Fruit fly (Drosophila melanogaster) S2 (cell line): ENCODE results near the gene robo2.

ENCODE experiments used
- CG8478 ChIP-seq: fragments of >200 bp; optimal IDR thresholded peaks from 2 replicates; lab custom pipeline; 2018
- CTCF ChIP-seq, 2 experiments: fragments of >200 bp; optimal IDR thresholded peaks; 2 replicates each; lab custom pipeline; 2018

Gene robo2

DNA sequence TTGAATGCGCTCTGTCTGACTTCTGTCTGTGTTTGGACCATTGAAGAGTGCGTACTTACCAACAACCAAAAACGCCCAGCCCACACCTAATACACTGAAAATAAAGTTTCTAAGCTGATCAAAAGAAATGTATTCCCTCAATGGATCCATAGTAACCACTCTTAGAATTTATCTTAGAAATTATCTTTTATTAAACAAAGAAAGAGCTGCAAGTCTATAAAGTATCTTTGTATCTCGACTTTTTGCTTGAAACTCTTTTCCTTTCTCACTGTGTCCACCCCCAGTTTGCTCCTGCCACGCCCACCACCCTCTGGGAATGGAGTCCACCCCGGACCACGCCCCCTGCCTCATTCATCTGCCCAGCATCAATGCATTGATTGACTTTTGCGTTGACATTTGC is 42.6 kb downstream of the robo2 start:
- no peak for TF ChIP-seq CTCF (optimal IDR thresholded peaks at IDR 0.05; lab: Kevin White, UChicago)
- TF ChIP-seq CG8478 (lab: Kevin White, UChicago), result no peak

DNA sequence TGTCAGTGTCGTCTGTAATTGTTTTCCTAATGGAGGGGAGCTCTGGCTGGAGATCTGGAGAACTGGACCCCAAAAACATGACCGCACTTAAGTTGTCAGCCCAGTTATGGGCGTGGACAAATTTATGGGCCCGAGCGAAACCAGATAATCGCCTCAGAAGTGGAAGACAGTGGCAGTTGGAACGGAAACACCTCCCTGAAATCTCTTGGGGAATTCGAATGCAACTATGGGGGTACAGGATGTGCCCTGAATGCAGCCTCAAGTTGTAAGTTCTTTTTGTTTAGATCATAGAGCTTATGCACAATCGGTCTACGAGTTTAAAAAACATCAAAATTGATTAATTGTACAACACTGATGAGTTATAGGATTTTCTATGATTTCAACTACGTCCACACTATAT is 52.6 kb downstream of the robo2 start, which contains the start of gene CG14346:
TSS of gene CG14346 (plus strand) at position 301 of the 400 bp plus-strand sequence.
- no peak for TF ChIP-seq CG8478 (lab: Kevin White, UChicago)
- TF ChIP-seq CTCF (optimal IDR thresholded peaks at IDR 0.05; lab: Kevin White, UChicago), result no peak

DNA sequence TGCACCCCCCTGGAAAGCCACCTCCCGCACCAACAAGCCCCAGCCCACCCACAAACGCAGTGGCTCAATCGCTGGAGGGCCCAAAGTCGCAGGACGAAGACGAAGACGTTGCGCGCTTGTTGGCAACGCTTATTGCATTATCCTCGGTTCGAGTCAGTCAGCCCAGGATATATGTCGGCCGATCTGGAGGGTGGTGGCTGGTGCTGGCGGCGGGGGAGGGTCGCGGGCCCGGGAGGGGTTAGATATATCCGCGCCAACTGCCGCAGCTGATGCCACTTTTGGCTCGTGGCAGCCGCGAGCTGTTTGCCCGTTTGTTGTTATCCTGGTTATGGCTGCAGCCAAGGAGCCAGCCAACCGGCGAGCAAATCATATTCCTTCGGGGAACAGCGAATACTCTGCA is 55.2 kb downstream of the robo2 start:
- no peak for TF ChIP-seq CG8478 (lab: Kevin White, UChicago)
- TF ChIP-seq CTCF (optimal IDR thresholded peaks at IDR 0.05; lab: Kevin White, UChicago), result no peak

DNA sequence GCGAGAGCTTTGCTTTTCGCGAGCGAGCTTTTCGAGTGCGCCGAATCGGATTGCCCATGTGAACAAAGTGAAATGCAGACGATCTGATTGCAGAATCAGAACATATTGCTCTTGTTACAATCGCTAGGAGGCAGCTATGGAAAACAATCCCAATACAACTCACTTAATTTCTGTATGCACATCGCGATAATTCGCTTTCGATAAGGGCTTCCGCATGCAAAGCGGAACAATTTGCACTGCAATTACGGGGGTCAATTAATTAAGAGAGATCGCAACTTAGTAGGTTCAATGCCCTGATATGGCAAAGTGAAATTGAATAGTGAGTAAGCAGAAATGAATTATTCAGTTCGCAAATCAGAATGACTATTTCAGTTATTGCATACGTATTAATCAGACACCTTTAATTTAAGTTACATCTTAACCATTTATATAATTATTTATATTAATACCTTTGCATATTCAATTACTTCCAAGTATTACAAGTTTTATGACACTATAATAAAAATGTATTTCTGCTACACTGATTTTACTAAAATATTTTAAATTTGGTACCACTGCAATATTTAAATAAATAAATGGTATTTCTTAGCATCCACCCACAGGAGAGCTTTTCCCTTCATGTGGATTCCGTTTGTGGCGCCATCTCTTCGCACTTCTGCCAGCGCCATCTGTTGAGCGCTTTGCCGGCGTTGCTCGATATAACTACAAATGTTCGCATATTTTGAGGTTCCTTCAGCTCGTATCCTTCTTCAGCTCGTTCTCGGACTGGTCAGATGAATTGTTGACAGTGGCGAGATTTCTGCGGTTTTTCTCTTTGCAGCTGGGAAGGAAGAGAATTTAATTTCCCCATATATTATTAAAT is 58.3 kb downstream of the robo2 start, which contains the start of gene NLaz:
TSS of gene NLaz (minus strand) at position 51 of the 862 bp plus-strand sequence.
- TF ChIP-seq CTCF (optimal IDR thresholded peaks at IDR 0.05; lab: Kevin White, UChicago) (peak; percentile 65 to 82), CG8478 (lab: Kevin White, UChicago) (no peak)

DNA sequence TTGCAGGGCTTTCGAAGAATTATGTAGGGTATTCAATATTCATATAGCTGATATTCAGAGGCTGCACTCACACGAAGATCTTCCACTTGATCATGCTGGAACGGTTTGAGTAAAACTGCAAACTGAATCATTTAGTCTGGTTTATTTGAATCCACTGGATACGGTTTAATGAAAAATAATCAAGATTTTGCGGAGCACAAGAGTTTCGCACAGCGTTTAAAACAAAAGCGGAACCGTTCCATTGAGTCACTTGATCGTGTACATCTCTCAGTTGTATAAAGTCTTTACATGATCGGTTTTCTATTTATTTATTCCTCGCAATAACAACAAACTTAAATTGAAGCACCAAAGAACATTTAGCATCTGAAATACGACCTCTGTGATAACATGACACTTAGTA is 60.6 kb downstream of the robo2 start, which contains the start of gene CG31659:
TSS of gene CG31659 (minus strand) at position 101 of the 400 bp plus-strand sequence.
- no peak for TF ChIP-seq CG8478 (lab: Kevin White, UChicago)
- TF ChIP-seq CTCF (optimal IDR thresholded peaks at IDR 0.05; lab: Kevin White, UChicago), result no peak

DNA sequence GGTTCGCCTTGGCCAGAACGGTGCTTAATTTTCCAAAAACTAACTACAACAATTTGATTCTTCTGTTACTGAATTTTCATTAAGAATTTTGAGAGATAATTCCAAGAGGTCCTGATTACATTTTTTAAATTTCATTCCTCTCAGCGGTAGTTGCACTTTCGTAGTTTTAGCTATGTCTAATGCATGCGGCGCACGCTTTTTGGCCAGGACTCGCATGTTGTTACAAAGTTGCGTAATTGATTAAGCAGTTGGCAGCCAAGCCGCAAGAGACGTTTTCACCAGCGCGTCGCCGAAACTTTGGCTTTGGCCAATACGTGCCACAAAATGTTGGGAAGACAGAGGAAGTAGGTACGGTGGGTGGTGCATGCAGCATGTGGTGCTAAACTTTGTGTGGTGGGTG is 64.4 kb downstream of the robo2 start, which contains the start of gene CG5565:
TSS of gene CG5565 (minus strand) at position 101 of the 400 bp plus-strand sequence.
- TF ChIP-seq CTCF (optimal IDR thresholded peaks at IDR 0.05; lab: Kevin White, UChicago), result no peak
- TF ChIP-seq CG8478 (lab: Kevin White, UChicago), result no peak

DNA sequence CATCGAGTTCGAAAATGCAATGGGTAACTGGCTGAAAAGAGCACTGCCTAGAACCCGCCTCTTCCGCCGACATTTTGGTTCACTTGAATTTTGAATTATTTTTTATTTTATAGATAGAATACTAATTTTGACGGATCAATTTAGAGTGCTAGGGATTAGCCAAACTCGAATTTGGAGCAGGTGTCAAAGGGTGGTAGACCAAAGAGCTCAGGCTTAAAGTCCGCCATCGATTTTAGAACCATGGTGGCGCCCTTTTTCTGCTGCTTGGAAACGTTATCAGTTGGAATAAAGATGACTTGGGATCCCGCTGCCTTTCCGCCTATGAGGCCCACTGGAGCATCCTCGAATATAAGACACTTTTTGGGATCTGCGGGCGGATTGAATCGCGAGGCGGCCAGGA is 65.4 kb downstream of the robo2 start, which contains the start of gene CG31924:
TSS of gene CG31924 (minus strand) at position 101 of the 400 bp plus-strand sequence.
- no peak for TF ChIP-seq CTCF (optimal IDR thresholded peaks at IDR 0.05; lab: Kevin White, UChicago)
- TF ChIP-seq CG8478 (lab: Kevin White, UChicago), result no peak

DNA sequence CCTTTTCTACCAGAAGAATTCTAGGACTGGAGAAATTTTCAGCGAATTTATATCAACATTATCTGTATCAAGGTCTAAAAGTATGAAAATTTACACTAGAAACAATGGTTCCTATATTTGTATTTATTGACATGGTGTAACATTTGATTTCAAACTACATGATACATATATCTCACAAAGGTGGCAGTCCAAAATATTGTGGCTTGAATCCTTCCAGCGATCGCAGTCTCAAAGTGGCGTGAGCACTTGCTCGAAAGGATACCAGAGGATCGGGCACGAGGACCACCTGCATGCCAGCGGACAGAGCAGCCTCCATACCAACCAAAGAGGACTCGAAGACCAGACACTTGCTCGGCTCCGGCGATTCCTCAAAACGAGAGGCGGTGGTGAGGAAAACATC is 66.2 kb downstream of the robo2 start, which contains the start of gene CG5561:
TSS of gene CG5561 (minus strand) at position 101 of the 400 bp plus-strand sequence.
- TF ChIP-seq CTCF (optimal IDR thresholded peaks at IDR 0.05; lab: Kevin White, UChicago), result no peak
- TF ChIP-seq CG8478 (lab: Kevin White, UChicago), result no peak

DNA sequence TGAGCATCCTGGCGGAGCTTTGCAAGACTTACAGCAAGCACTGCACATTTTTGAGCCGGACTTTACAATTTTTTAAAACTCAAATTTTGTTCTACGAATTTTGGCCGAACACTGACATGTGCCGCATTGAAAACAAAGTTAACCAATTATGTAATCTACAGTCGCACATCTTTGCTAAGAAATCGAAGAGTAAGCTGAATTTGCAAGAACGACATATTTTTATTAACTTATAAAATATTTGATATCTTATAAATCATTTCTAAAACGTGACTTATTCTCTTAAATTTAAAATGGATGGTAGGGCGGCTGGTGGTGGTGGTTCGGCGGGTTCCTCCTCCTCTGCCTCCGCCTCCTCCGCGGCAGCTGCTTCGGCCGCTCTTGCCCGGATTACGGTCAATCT is 67.5 kb downstream of the robo2 start, which contains the start of gene CG5556:
TSS of gene CG5556 (minus strand) at position 101 of the 400 bp plus-strand sequence.
- TF ChIP-seq CTCF (optimal IDR thresholded peaks at IDR 0.05; lab: Kevin White, UChicago) (no peak), CG8478 (lab: Kevin White, UChicago) (no peak)

DNA sequence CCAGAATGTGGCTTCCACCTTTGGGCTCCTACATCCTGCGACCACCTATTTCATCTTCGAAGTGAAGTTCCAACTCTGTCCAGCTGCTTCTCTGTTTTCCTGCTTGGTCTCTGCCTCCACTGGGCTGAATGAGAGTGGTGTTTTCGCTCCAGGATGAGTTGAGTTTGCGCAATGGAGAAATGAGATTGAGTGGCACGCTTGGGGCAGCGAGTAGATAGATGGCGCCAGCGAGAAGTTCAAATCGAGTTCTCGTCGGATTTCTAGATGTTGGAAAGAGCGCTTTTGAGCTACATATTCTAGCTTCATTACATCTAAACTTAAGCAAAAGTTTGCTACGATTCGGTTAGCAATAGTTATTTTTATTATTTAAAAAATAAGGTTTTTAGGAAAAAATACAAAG is 74.2 kb downstream of the robo2 start:
- TF ChIP-seq CTCF (optimal IDR thresholded peaks at IDR 0.05; lab: Kevin White, UChicago) (peak; percentile 16 to 53), CG8478 (lab: Kevin White, UChicago) (no peak)

DNA sequence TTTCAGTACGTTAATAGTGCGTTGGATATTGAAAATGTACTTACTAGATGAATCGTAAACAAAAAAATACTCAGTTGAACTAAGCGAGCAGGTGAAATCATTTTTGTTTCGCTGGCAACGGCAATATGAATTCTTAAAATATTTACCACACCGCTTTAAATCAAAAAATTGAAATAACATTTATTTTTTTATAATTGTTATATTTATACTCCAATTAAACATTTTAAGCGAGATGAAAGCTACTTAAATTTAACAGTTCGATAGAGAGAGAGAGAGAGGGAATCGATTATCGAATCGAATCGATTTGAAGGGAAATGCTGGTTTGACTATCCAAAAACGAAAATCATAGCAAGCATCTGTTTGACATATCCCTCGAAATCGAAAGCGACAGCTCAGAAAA is 76.2 kb downstream of the robo2 start, which contains the start of the genes CG33922 and Cdlc2:
TSS of gene CG33922 (minus strand) at position 101 of the 400 bp plus-strand sequence.
TSS of gene Cdlc2 (plus strand) at position 330 of the 400 bp plus-strand sequence.
- no peak for TF ChIP-seq CTCF (optimal IDR thresholded peaks at IDR 0.05; lab: Kevin White, UChicago)
- TF ChIP-seq CG8478 (lab: Kevin White, UChicago), result no peak

DNA sequence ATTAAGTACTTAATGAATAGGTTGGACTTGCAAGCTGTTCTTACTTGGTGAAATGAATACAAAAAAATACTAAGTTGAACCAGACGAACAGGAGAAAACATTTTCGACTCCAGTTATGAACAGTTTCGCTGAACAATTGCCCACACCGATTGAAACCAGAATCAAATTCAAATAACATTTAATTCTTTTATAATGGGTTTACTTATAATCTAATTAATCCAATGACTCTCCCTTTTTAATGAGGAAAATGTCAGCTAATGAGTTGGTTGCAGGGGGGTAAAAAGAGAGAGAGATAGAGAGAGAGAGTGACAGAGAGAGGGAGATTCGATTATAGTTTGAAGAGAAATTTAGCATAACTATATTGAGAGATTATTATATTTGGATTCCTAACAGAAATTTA is 78.3 kb downstream of the robo2 start, which contains the start of gene CG33923:
TSS of gene CG33923 (minus strand) at position 101 of the 400 bp plus-strand sequence.
- TF ChIP-seq CG8478 (lab: Kevin White, UChicago) (no peak), CTCF (optimal IDR thresholded peaks at IDR 0.05; lab: Kevin White, UChicago) (no peak)

DNA sequence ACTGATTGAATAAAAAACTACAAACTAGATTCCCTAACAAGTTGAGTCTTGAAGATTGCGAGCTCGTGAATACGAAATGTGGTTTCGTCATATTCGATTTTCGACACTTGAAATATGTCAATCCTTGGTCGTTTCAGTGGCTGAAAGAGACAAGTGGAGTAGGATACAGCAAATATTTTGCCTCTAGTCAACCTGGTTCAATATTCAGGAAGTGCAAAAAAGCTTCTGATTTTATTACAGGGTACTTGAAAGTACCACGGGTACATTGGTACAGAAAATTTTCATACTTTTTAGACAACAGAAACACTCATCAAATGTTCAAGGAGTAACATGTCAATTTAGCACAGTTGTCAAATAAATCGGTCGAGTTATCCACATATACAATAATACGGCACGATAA is 86.4 kb downstream of the robo2 start, which contains the start of gene CG5440:
TSS of gene CG5440 (plus strand) at position 301 of the 400 bp plus-strand sequence.
- no peak for TF ChIP-seq CTCF (optimal IDR thresholded peaks at IDR 0.05; lab: Kevin White, UChicago)
- no peak for TF ChIP-seq CG8478 (lab: Kevin White, UChicago)
